Worm (Caenorhabditis elegans) whole organism, L3 larva: Measurements from ENCODE around the gene C27D6.3.
A peak's percentile ranks its signal among the peaks of the same experiment; 100 is the strongest.

Experiments used
- ZK546.5 ChIP-seq: sonication (generic microtip); optimal IDR thresholded peaks from 2 replicates; lab custom pipeline; 2017; ENCODE audit warnings: missing biosample characterization, missing genetic modification characterization
- aly-2 ChIP-seq: fragments of 150-350 bp; optimal IDR thresholded peaks from 2 replicates; lab custom pipeline; 2014; ENCODE audit warnings: missing biosample characterization, missing genetic modification characterization
- ama-1 ChIP-seq: fragments of 150-350 bp; optimal IDR thresholded peaks from 2 replicates; lab custom pipeline; 2018
- ceh-16 ChIP-seq: sonication (generic microtip); optimal IDR thresholded peaks from 2 replicates; lab custom pipeline; 2017; ENCODE audit warnings: missing biosample characterization, missing genetic modification characterization
- ceh-28 ChIP-seq: fragments of 150-350 bp; optimal IDR thresholded peaks from 2 replicates; lab custom pipeline; 2014; ENCODE audit warnings: missing biosample characterization, missing genetic modification reagents, missing genetic modification characterization
- ceh-82 ChIP-seq: fragments of 150-350 bp; optimal IDR thresholded peaks from 2 replicates; lab custom pipeline; 2014; ENCODE audit warnings: missing biosample characterization, missing genetic modification characterization
- ceh-9 ChIP-seq: sonication (generic microtip); optimal IDR thresholded peaks from 2 replicates; lab custom pipeline; 2018; ENCODE audit warnings: missing biosample characterization, missing genetic modification characterization
- daf-12 ChIP-seq: fragments of 150-350 bp; optimal IDR thresholded peaks from 2 replicates; lab custom pipeline; 2014; ENCODE audit warnings: missing biosample characterization, missing genetic modification reagents, missing genetic modification characterization
- egl-27 ChIP-seq: sonication (generic microtip); optimal IDR thresholded peaks from 4 replicates; lab custom pipeline; 2017; ENCODE audit warnings: missing biosample characterization, missing genetic modification reagents, missing genetic modification characterization
- elt-1 ChIP-seq: fragments of 150-350 bp; optimal IDR thresholded peaks from 2 replicates; lab custom pipeline; 2014; ENCODE audit warnings: missing biosample characterization, missing genetic modification characterization
- elt-2 ChIP-seq: sonication (generic microtip); optimal IDR thresholded peaks from 2 replicates; lab custom pipeline; 2016; ENCODE audit warnings: missing genetic modification reagents, mild to moderate bottlenecking, missing genetic modification characterization, missing compliant biosample characterization
- elt-3 ChIP-seq, 3 experiments: fragments of 150-350 bp in 1 of 3; sonication (generic microtip) in 2 of 3; optimal IDR thresholded peaks; 2 replicates in 2 of 3; 4 replicates in 1 of 3; lab custom pipeline; 2014 to 2017; ENCODE audit warnings: missing biosample characterization in 3 of 3, missing genetic modification characterization in 3 of 3
- eor-1 ChIP-seq, 2 experiments: fragments of 150-350 bp; optimal IDR thresholded peaks; 2 replicates each; lab custom pipeline; 2014 to 2018; ENCODE audit warnings: missing biosample characterization in 2 of 2, missing genetic modification characterization in 2 of 2
- fkh-10 ChIP-seq: sonication (generic microtip); optimal IDR thresholded peaks from 2 replicates; lab custom pipeline; 2017; ENCODE audit warnings: missing biosample characterization, missing genetic modification reagents, missing genetic modification characterization
- fkh-2 ChIP-seq: fragments of 150-350 bp; optimal IDR thresholded peaks from 2 replicates; lab custom pipeline; 2014; ENCODE audit warnings: missing biosample characterization, missing genetic modification reagents, missing genetic modification characterization
- fos-1 ChIP-seq: fragments of 150-350 bp; optimal IDR thresholded peaks from 2 replicates; lab custom pipeline; 2014; ENCODE audit warnings: missing biosample characterization, missing genetic modification characterization
- jun-1 ChIP-seq: fragments of 150-350 bp; optimal IDR thresholded peaks from 2 replicates; lab custom pipeline; 2014; ENCODE audit warnings: missing biosample characterization, missing genetic modification reagents, missing genetic modification characterization
- lin-15B ChIP-seq: fragments of 150-350 bp; optimal IDR thresholded peaks from 2 replicates; lab custom pipeline; 2014; ENCODE audit warnings: missing biosample characterization, missing genetic modification characterization
- lsy-12 ChIP-seq: sonication (generic microtip); optimal IDR thresholded peaks from 2 replicates; lab custom pipeline; 2016; ENCODE audit warnings: mild to moderate bottlenecking, missing genetic modification characterization, missing compliant biosample characterization
- mdl-1 ChIP-seq: fragments of 150-350 bp; optimal IDR thresholded peaks from 2 replicates; lab custom pipeline; 2014; ENCODE audit warnings: missing biosample characterization, missing genetic modification characterization
- mml-1 ChIP-seq: fragments of 150-350 bp; sonication (generic microtip); optimal IDR thresholded peaks from 3 replicates; lab custom pipeline; 2014; ENCODE audit warnings: missing biosample characterization, missing genetic modification characterization
- nfya-1 ChIP-seq: sonication (generic microtip); optimal IDR thresholded peaks from 2 replicates; lab custom pipeline; 2017; ENCODE audit warnings: missing genetic modification characterization, mild to moderate bottlenecking, missing compliant biosample characterization, antibody characterized with exemption, moderate library complexity; ENCODE audit not compliant: insufficient read depth
- nhr-11 ChIP-seq: fragments of 150-350 bp; optimal IDR thresholded peaks from 2 replicates; lab custom pipeline; 2014; ENCODE audit warnings: missing biosample characterization, missing genetic modification characterization
- nhr-12 ChIP-seq: fragments of 150-350 bp; optimal IDR thresholded peaks from 2 replicates; lab custom pipeline; 2014; ENCODE audit warnings: missing biosample characterization, missing genetic modification characterization
- nhr-237 ChIP-seq: fragments of 150-350 bp; optimal IDR thresholded peaks from 2 replicates; lab custom pipeline; 2014; ENCODE audit warnings: missing biosample characterization, missing genetic modification characterization
- nhr-25 ChIP-seq: sonication (generic microtip); optimal IDR thresholded peaks from 2 replicates; lab custom pipeline; 2017; ENCODE audit warnings: missing biosample characterization, missing genetic modification characterization
- nhr-28 ChIP-seq: fragments of 150-350 bp; optimal IDR thresholded peaks from 2 replicates; lab custom pipeline; 2014; ENCODE audit warnings: missing biosample characterization, missing genetic modification characterization
- nhr-43 ChIP-seq: sonication (generic microtip); optimal IDR thresholded peaks from 2 replicates; lab custom pipeline; 2016; ENCODE audit warnings: mild to moderate bottlenecking, missing genetic modification characterization, missing compliant biosample characterization; ENCODE audit not compliant: poor library complexity, severe bottlenecking
- nhr-67 ChIP-seq: fragments of 150-350 bp; optimal IDR thresholded peaks from 2 replicates; lab custom pipeline; 2014; ENCODE audit warnings: missing biosample characterization, missing genetic modification characterization
- nhr-77 ChIP-seq: fragments of 150-350 bp; optimal IDR thresholded peaks from 2 replicates; lab custom pipeline; 2014; ENCODE audit warnings: missing biosample characterization, missing genetic modification characterization
- snpc-4 ChIP-seq: fragments of 150-350 bp; optimal IDR thresholded peaks from 2 replicates; lab custom pipeline; 2014; ENCODE audit warnings: missing biosample characterization, missing genetic modification characterization
- tbx-2 ChIP-seq: sonication (generic microtip); optimal IDR thresholded peaks from 2 replicates; lab custom pipeline; 2016; ENCODE audit warnings: mild to moderate bottlenecking, missing genetic modification characterization, missing compliant biosample characterization
- unc-39 ChIP-seq: sonication (generic microtip); optimal IDR thresholded peaks from 4 replicates; lab custom pipeline; 2017; ENCODE audit warnings: missing biosample characterization, missing genetic modification characterization
- unc-62 ChIP-seq: fragments of 150-350 bp; sonication (generic microtip); optimal IDR thresholded peaks from 4 replicates; lab custom pipeline; 2014; ENCODE audit warnings: missing biosample characterization, missing genetic modification reagents, missing genetic modification characterization
- ztf-11 ChIP-seq: fragments of 150-350 bp; optimal IDR thresholded peaks from 2 replicates; lab custom pipeline; 2014; ENCODE audit warnings: missing biosample characterization, missing genetic modification characterization
- ztf-4 ChIP-seq: fragments of 150-350 bp; optimal IDR thresholded peaks from 2 replicates; lab custom pipeline; 2014; ENCODE audit warnings: missing biosample characterization, missing genetic modification characterization

Gene C27D6.3

ce11 chrII:5180272-5180671 is 6.0 kb upstream of the C27D6.3 start:
- peak; percentile 48 for TF ChIP-seq ama-1 (lab: Kevin White, UChicago)
- no peak for TF ChIP-seq ceh-28 (tag; lab: Kevin White, UChicago)
- TF ChIP-seq, all 47 proteins: peak for 1

DNA sequence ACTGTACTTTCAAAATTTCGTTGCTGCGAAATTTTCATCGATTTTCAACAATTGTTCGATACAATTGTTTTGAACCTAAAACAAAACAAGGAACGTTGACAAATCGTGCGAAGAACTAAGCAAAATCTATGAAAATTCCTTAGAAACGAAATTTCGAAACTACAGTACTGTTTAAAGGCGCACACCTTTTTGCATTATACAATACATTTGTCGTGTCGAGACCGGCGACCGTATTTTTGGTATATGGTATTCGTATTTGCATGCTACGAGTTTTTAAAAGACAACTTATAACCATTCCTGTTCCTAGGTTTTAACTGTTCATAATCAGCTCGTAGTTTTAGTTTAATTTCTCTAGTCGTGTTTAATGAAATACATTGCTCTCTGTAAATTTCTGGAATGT is 4.3 kb upstream of the C27D6.3 start:
- TF ChIP-seq elt-2 (tag; lab: Kevin White, UChicago) = peak; percentile 28
- TF ChIP-seq jun-1 = no peak
- TF ChIP-seq nhr-43 (tag; lab: Kevin White, UChicago) = peak; percentile 36
- TF ChIP-seq nhr-67 (tag; lab: Kevin White, UChicago) = no peak
- TF ChIP-seq ama-1 (lab: Kevin White, UChicago) = peak; percentile 23

ce11 chrII:5177902-5178301 is 3.6 kb upstream of the C27D6.3 start, which contains the start of gene C27D6.12:
Gene C27D6.12, minus strand, starts transcription at chrII:5178002.
- no peak for TF ChIP-seq fkh-2 (tag; lab: Kevin White, UChicago)
- no peak for TF ChIP-seq nhr-77 (tag; lab: Kevin White, UChicago)
- no peak for TF ChIP-seq mml-1 (tag; lab: Kevin White, UChicago)
- TF ChIP-seq nhr-11 = no peak
- no peak for TF ChIP-seq ztf-4 (tag; lab: Kevin White, UChicago)
- TF ChIP-seq ZK546.5 (tag; lab: Kevin White, UChicago) = no peak
- TF ChIP-seq nfya-1 (tag; lab: Kevin White, UChicago) = no peak
- no peak for TF ChIP-seq ceh-9 (tag; lab: Kevin White, UChicago)
- TF ChIP-seq aly-2 (tag; lab: Kevin White, UChicago) = no peak
- no peak for TF ChIP-seq elt-1 (tag; lab: Kevin White, UChicago)
- no peak for TF ChIP-seq ceh-16
- TF ChIP-seq nhr-28 (tag; lab: Kevin White, UChicago) = no peak
- no peak for TF ChIP-seq ztf-11 (tag; lab: Kevin White, UChicago)
- no peak for TF ChIP-seq nhr-67 (tag; lab: Kevin White, UChicago)
- TF ChIP-seq tbx-2 = no peak
- no peak for TF ChIP-seq fkh-10 (GFP tag; lab: Kevin White, UChicago)
- TF ChIP-seq ceh-82 (tag; lab: Kevin White, UChicago) = no peak
- TF ChIP-seq unc-62 (GFP tag; lab: Kevin White, UChicago) = no peak
- no peak for TF ChIP-seq lsy-12 (tag; lab: Kevin White, UChicago)
- TF ChIP-seq lin-15B (tag; lab: Kevin White, UChicago) = no peak

- TF ChIP-seq nhr-25 (tag; lab: Kevin White, UChicago) (no peak), tbx-2 (no peak), elt-3 (tag; optimal IDR thresholded peaks at IDR 0.05; lab: Kevin White, UChicago) (no peak), elt-2 (tag; lab: Kevin White, UChicago) (no peak), mdl-1 (tag; lab: Kevin White, UChicago) (no peak), daf-12 (tag; lab: Kevin White, UChicago) (no peak), nhr-237 (tag; lab: Kevin White, UChicago) (no peak), elt-1 (tag; lab: Kevin White, UChicago) (no peak), nhr-43 (tag; lab: Kevin White, UChicago) (no peak), unc-39 (tag; lab: Kevin White, UChicago) (no peak), snpc-4 (tag; lab: Kevin White, UChicago) (no peak), nhr-28 (tag; lab: Kevin White, UChicago) (no peak), ZK546.5 (tag; lab: Kevin White, UChicago) (no peak), ceh-9 (tag; lab: Kevin White, UChicago) (no peak), eor-1 (tag; optimal IDR thresholded peaks at IDR 0.05; lab: Kevin White, UChicago) (no peak), ama-1 (lab: Kevin White, UChicago) (no peak), lin-15B (tag; lab: Kevin White, UChicago) (no peak), ceh-82 (tag; lab: Kevin White, UChicago) (no peak), ztf-4 (tag; lab: Kevin White, UChicago) (no peak), nhr-12 (tag; lab: Kevin White, UChicago) (no peak)
These were observed 2.7 kb upstream of the C27D6.3 start for ce11 chrII:5176934-5177333.

DNA sequence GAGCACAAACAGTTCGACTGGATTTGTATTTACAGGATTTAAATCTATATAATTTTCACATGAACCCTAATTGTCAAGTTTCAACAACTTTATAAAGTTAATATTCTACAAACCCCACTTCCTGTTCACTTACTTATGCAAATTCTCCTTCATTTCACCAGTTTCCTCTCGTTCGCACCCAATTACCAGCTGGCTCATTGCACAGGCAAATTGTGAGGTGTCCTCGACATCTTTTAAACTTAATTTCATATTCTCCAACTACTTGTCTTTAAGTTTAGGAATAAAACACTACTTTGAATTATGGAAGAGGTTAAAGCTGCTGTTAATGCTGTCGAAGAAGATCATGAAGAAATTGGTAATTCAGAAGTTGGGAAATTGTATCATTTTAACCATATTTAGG is 1.8 kb downstream of the C27D6.3 start, which contains the start of gene C27D6.1:
Gene C27D6.1, plus strand, starts transcription at position 301 of the 400 bp plus-strand sequence.
- TF ChIP-seq tbx-2 (no peak), ZK546.5 (tag; lab: Kevin White, UChicago) (no peak), fos-1 (tag; lab: Kevin White, UChicago) (no peak), egl-27 (tag; lab: Kevin White, UChicago) (no peak), elt-3 (tag; optimal IDR thresholded peaks at IDR 0.05; lab: Kevin White, UChicago) (no peak), fkh-10 (GFP tag; lab: Kevin White, UChicago) (no peak)
